Fruit fly (Drosophila melanogaster): Measurements from ENCODE around the gene Usp30.

DNA sequence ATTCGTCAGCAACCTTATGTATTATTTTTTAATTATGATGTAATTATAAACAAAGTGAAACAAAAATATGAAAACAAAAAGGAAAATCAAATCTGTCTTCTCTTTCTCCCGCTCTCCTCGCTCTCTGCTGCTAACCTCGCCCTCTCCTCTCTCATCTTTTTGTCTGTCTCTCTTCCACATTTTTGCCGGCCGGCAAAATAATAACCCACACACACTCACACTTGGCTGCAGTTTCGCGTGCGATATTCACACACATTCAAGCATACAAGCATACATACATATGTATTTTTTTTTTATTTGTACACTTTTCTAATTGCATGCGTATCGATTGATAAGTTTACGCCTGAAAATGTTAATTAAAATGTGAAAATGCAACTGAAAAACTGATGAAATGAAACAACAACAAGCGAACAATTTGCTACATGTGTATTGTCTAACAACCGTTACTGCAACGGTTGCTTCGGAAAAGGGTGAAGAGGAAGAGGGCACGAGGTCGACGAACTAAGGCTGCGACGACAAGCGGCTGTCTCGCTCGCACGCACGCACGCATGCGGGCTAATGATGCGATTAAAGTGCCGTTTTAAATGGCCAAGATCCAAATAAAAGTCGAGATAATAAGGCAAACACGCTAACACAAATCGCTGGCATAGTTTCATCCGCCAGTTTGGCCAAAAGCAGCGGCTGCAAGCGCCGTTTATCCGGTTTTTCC, 24.9 kb upstream of the Usp30 start:
- TF ChIP-seq CG32264 (GFP tag; optimal IDR thresholded peaks at IDR 0.05) (no peak), fru (GFP tag; optimal IDR thresholded peaks at IDR 0.05) (peak; percentile 23), Hnf4 (GFP tag; optimal IDR thresholded peaks at IDR 0.05) (peak; percentile 48), Rel (GFP tag; optimal IDR thresholded peaks at IDR 0.05) (no peak), Rel (tag; optimal IDR thresholded peaks at IDR 0.05) (peak; percentile 60), sv (GFP tag; optimal IDR thresholded peaks at IDR 0.05) (no peak), pan (optimal IDR thresholded peaks at IDR 0.05) (no peak), lola (GFP tag; optimal IDR thresholded peaks at IDR 0.05) (no peak), h (GFP tag; optimal IDR thresholded peaks at IDR 0.05) (peak; percentile 23), psq (GFP tag; optimal IDR thresholded peaks at IDR 0.05) (peak; percentile 52), usp (GFP tag; optimal IDR thresholded peaks at IDR 0.05) (no peak), dmrt93B (GFP tag; optimal IDR thresholded peaks at IDR 0.05) (no peak), br (GFP tag; optimal IDR thresholded peaks at IDR 0.05) (no peak)
